Worm (Caenorhabditis elegans) whole organism, late embryonic: ENCODE measurements around the gene sri-57.

Experiments used
- ceh-34 ChIP-seq: sonication (generic microtip); optimal IDR thresholded peaks from 2 replicates; lab custom pipeline; 2016; ENCODE audit warnings: mild to moderate bottlenecking, missing genetic modification characterization, missing compliant biosample characterization
- ceh-9 ChIP-seq: sonication (generic microtip); optimal IDR thresholded peaks from 2 replicates; lab custom pipeline; 2016; ENCODE audit warnings: mild to moderate bottlenecking, missing genetic modification characterization, inconsistent platforms, missing compliant biosample characterization
- nfya-1 ChIP-seq: sonication (generic microtip); optimal IDR thresholded peaks from 2 replicates; lab custom pipeline; 2017; ENCODE audit warnings: missing genetic modification characterization, mild to moderate bottlenecking, missing compliant biosample characterization, antibody characterized with exemption, moderate library complexity
- nhr-11 ChIP-seq: fragments of 150-350 bp; optimal IDR thresholded peaks from 2 replicates; lab custom pipeline; 2014; ENCODE audit warnings: missing biosample characterization, missing genetic modification characterization
- pat-9 ChIP-seq: fragments of 200-800 bp; sonication (Bioruptor generic); optimal IDR thresholded peaks from 2 replicates; lab custom pipeline; 2018; ENCODE audit warnings: mild to moderate bottlenecking, missing genetic modification characterization, moderate library complexity, missing compliant biosample characterization
- sdc-2 ChIP-seq: sonication (generic microtip); optimal IDR thresholded peaks from 2 replicates; lab custom pipeline; 2016; ENCODE audit warnings: missing genotype, missing genetic modification characterization, missing compliant biosample characterization

DNA sequence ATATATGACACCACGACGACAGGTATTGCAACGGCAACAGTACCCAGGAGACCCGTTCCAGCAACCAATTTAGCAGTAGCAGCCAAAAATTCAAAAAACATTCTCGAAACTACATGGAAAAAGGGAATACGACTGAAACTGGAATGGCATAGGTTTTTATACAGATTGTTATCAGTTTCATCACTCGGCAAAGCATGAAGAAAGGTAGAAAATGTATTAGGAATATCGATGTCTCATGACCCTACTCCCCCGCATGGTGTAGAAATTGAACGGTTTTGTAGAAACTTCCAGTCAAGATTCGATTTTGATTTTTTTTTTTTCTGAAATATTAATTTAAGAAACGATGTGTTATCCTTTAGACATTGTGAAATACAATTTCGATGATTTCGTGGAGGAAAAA lies 38.7 kb upstream of the sri-57 start, which contains the start of gene T05A8.2:
- TF ChIP-seq ceh-9 (no peak), pat-9 (tag; lab: Kevin White, UChicago) (no peak), nfya-1 (tag; lab: Kevin White, UChicago) (no peak), sdc-2 (tag; lab: Kevin White, UChicago) (no peak), nhr-11 (tag; lab: Kevin White, UChicago) (no peak), ceh-34 (tag; lab: Kevin White, UChicago) (no peak)
